Worm (Caenorhabditis elegans) whole organism, mixed stage, embryonic: Measurements from ENCODE around the gene F13B6.2.

Experiments used
- M03D4.4 ChIP-seq: sonication (generic microtip); optimal IDR thresholded peaks from 2 replicates; lab custom pipeline; 2017; ENCODE audit warnings: mild to moderate bottlenecking, missing genetic modification characterization, missing compliant biosample characterization
- bed-3 ChIP-seq: fragments of 200-800 bp; sonication (Bioruptor generic); optimal IDR thresholded peaks from 3 replicates; lab custom pipeline; 2018; ENCODE audit warnings: mild to moderate bottlenecking, missing genetic modification characterization, moderate library complexity, missing compliant biosample characterization
- blmp-1 ChIP-seq: fragments of 150-350 bp; optimal IDR thresholded peaks from 2 replicates; lab custom pipeline; 2014; ENCODE audit warnings: missing biosample characterization, missing genetic modification characterization
- ceh-39 ChIP-seq: fragments of 150-350 bp; optimal IDR thresholded peaks from 2 replicates; lab custom pipeline; 2014; ENCODE audit warnings: missing biosample characterization, missing genetic modification characterization
- ceh-43 ChIP-seq: fragments of 200-800 bp; sonication (Bioruptor generic); optimal IDR thresholded peaks from 2 replicates; lab custom pipeline; 2018; ENCODE audit warnings: mild to moderate bottlenecking, missing genetic modification characterization, moderate library complexity, missing compliant biosample characterization
- ceh-83 ChIP-seq: fragments of 200-800 bp; sonication (Bioruptor generic); optimal IDR thresholded peaks from 2 replicates; lab custom pipeline; 2018; ENCODE audit warnings: mild to moderate bottlenecking, missing genetic modification characterization, missing compliant biosample characterization
- ces-1 ChIP-seq: fragments of 150-350 bp; optimal IDR thresholded peaks from 2 replicates; lab custom pipeline; 2014; ENCODE audit warnings: missing biosample characterization, missing genetic modification reagents, missing genetic modification characterization
- cnd-1 ChIP-seq: fragments of 200-800 bp; sonication (Bioruptor generic); optimal IDR thresholded peaks from 2 replicates; lab custom pipeline; 2018; ENCODE audit warnings: mild to moderate bottlenecking, missing genetic modification characterization, missing compliant biosample characterization
- drap-1 ChIP-seq: fragments of 200-800 bp; sonication (Bioruptor generic); optimal IDR thresholded peaks from 3 replicates; lab custom pipeline; 2018; ENCODE audit warnings: mild to moderate bottlenecking, missing genetic modification characterization, missing compliant biosample characterization
- elt-1 ChIP-seq: sonication (generic microtip); optimal IDR thresholded peaks from 2 replicates; lab custom pipeline; 2017; ENCODE audit warnings: missing genetic modification characterization, mild to moderate bottlenecking, missing compliant biosample characterization, antibody characterized with exemption, moderate library complexity, borderline replicate concordance; ENCODE audit not compliant: insufficient read depth
- ham-2 ChIP-seq: fragments of 200-800 bp; sonication (Bioruptor generic); optimal IDR thresholded peaks from 2 replicates; lab custom pipeline; 2018; ENCODE audit warnings: mild to moderate bottlenecking, missing genetic modification characterization, missing compliant biosample characterization
- hlh-1 ChIP-seq: fragments of 150-350 bp; optimal IDR thresholded peaks from 2 replicates; lab custom pipeline; 2014; ENCODE audit warnings: missing biosample characterization, missing genetic modification reagents, missing genetic modification characterization
- lin-13 ChIP-seq: fragments of 150-350 bp; optimal IDR thresholded peaks from 2 replicates; lab custom pipeline; 2014; ENCODE audit warnings: missing biosample characterization, missing genetic modification characterization
- lin-32 ChIP-seq: fragments of 200-800 bp; sonication (Bioruptor generic); optimal IDR thresholded peaks from 2 replicates; lab custom pipeline; 2018; ENCODE audit warnings: mild to moderate bottlenecking, missing genetic modification characterization, missing compliant biosample characterization
- lsy-2 ChIP-seq: fragments of 150-350 bp; optimal IDR thresholded peaks from 2 replicates; lab custom pipeline; 2014; ENCODE audit warnings: missing biosample characterization, missing genetic modification characterization
- mab-5 ChIP-seq: fragments of 150-350 bp; optimal IDR thresholded peaks from 2 replicates; lab custom pipeline; 2014; ENCODE audit warnings: missing biosample characterization, missing genetic modification characterization
- mep-1 ChIP-seq: fragments of 150-350 bp; optimal IDR thresholded peaks from 2 replicates; lab custom pipeline; 2017; ENCODE audit warnings: missing biosample characterization, missing genetic modification reagents, missing genetic modification characterization, inconsistent platforms
- mls-2 ChIP-seq: sonication (generic microtip); optimal IDR thresholded peaks from 2 replicates; lab custom pipeline; 2016; ENCODE audit warnings: mild to moderate bottlenecking, missing genetic modification characterization, moderate library complexity, missing compliant biosample characterization
- nhr-12 ChIP-seq: fragments of 150-350 bp; optimal IDR thresholded peaks from 2 replicates; lab custom pipeline; 2014; ENCODE audit warnings: missing biosample characterization, missing genetic modification characterization
- nhr-2 ChIP-seq: fragments of 150-350 bp; optimal IDR thresholded peaks from 2 replicates; lab custom pipeline; 2014; ENCODE audit warnings: missing biosample characterization, missing genetic modification characterization
- nhr-237 ChIP-seq: fragments of 150-350 bp; optimal IDR thresholded peaks from 2 replicates; lab custom pipeline; 2014; ENCODE audit warnings: missing biosample characterization, missing genetic modification characterization
- nhr-28 ChIP-seq: fragments of 150-350 bp; optimal IDR thresholded peaks from 2 replicates; lab custom pipeline; 2014; ENCODE audit warnings: missing biosample characterization, missing genetic modification characterization
- nhr-76 ChIP-seq: sonication (generic microtip); optimal IDR thresholded peaks from 2 replicates; lab custom pipeline; 2017; ENCODE audit warnings: missing biosample characterization, missing genetic modification characterization
- sem-2 ChIP-seq: fragments of 200-800 bp; sonication (Bioruptor generic); optimal IDR thresholded peaks from 2 replicates; lab custom pipeline; 2018; ENCODE audit warnings: mild to moderate bottlenecking, missing genetic modification characterization, missing compliant biosample characterization
- snpc-4 ChIP-seq: fragments of 150-350 bp; optimal IDR thresholded peaks from 2 replicates; lab custom pipeline; 2014; ENCODE audit warnings: missing biosample characterization, missing genetic modification characterization
- sptf-1 ChIP-seq: sonication (generic microtip); optimal IDR thresholded peaks from 2 replicates; lab custom pipeline; 2017; ENCODE audit warnings: mild to moderate bottlenecking, missing genetic modification characterization, moderate library complexity, missing compliant biosample characterization
- tbx-8 ChIP-seq: fragments of 200-800 bp; sonication (Bioruptor generic); optimal IDR thresholded peaks from 2 replicates; lab custom pipeline; 2018; ENCODE audit warnings: mild to moderate bottlenecking, missing genetic modification characterization, moderate library complexity, missing compliant biosample characterization
- unc-120 ChIP-seq: sonication (generic microtip); optimal IDR thresholded peaks from 2 replicates; lab custom pipeline; 2017; ENCODE audit warnings: missing genetic modification characterization, missing compliant biosample characterization; ENCODE audit not compliant: poor library complexity, severe bottlenecking
- unc-39 ChIP-seq: fragments of 150-350 bp; optimal IDR thresholded peaks from 2 replicates; lab custom pipeline; 2014; ENCODE audit warnings: missing biosample characterization, missing genetic modification characterization
- unc-62 ChIP-seq: fragments of 150-350 bp; optimal IDR thresholded peaks from 2 replicates; lab custom pipeline; 2014; ENCODE audit warnings: missing biosample characterization, missing genetic modification reagents, missing genetic modification characterization
- zip-8 ChIP-seq: fragments of 150-350 bp; optimal IDR thresholded peaks from 2 replicates; lab custom pipeline; 2014; ENCODE audit warnings: missing biosample characterization, missing genetic modification characterization
- ztf-11 ChIP-seq: fragments of 150-350 bp; optimal IDR thresholded peaks from 2 replicates; lab custom pipeline; 2014; ENCODE audit warnings: missing biosample characterization, missing genetic modification characterization

Gene F13B6.2

DNA sequence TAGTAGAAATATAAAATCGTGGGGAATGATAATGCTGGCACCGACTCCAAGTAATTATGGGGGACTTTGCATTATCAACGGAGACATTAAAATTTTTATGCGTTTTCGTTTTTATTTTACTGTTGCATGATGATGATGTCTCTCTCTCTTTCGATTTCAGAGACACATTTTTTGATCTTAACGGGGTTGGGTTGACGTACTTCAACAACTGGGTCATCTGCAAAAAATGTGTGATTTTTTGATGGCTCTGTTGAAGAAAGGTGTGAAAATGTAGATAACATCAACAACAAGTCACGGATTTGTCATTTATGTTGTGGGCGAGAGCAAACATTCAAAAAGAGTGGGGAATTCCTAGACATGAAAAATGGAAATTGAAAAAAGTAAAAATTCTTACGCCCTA is 41.2 kb upstream of the F13B6.2 start, which contains the start of gene F55G1.15:
F55G1.15 (minus strand) TSS at position 101 of the 400 bp plus-strand sequence.
- TF ChIP-seq sem-2 (GFP tag; lab: Kevin White, UChicago), result no peak
- TF ChIP-seq lin-13 (tag; lab: Kevin White, UChicago), result no peak
- no peak for TF ChIP-seq blmp-1 (tag; lab: Kevin White, UChicago)
- no peak for TF ChIP-seq nhr-12 (tag; lab: Kevin White, UChicago)
- no peak for TF ChIP-seq lin-32
- no peak for TF ChIP-seq sptf-1 (tag; lab: Kevin White, UChicago)
- no peak for TF ChIP-seq snpc-4 (tag; lab: Kevin White, UChicago)
- no peak for TF ChIP-seq elt-1 (tag; lab: Kevin White, UChicago)
- TF ChIP-seq unc-62 (GFP tag; lab: Kevin White, UChicago), result no peak
- no peak for TF ChIP-seq mab-5 (tag; lab: Kevin White, UChicago)
- no peak for TF ChIP-seq nhr-76
- no peak for TF ChIP-seq M03D4.4 (tag; lab: Kevin White, UChicago)
- no peak for TF ChIP-seq ham-2 (GFP tag; lab: Kevin White, UChicago)
- TF ChIP-seq nhr-2 (tag; lab: Kevin White, UChicago), result no peak
- TF ChIP-seq drap-1, result no peak
- no peak for TF ChIP-seq mep-1 (tag; lab: Kevin White, UChicago)

ce11 chrIV:7500924-7501323 is 40.8 kb upstream of the F13B6.2 start:
- TF ChIP-seq nhr-28 (tag; lab: Kevin White, UChicago) (no peak), M03D4.4 (tag; lab: Kevin White, UChicago) (no peak), mab-5 (tag; lab: Kevin White, UChicago) (no peak), mls-2 (no peak), ceh-83 (GFP tag; lab: Kevin White, UChicago) (no peak), sptf-1 (tag; lab: Kevin White, UChicago) (no peak), ztf-11 (tag; lab: Kevin White, UChicago) (no peak), lsy-2 (tag; lab: Kevin White, UChicago) (no peak), blmp-1 (tag; lab: Kevin White, UChicago) (no peak), nhr-2 (tag; lab: Kevin White, UChicago) (no peak), tbx-8 (GFP tag; lab: Kevin White, UChicago) (no peak), hlh-1 (tag; lab: Kevin White, UChicago) (no peak), mep-1 (tag; lab: Kevin White, UChicago) (no peak), unc-62 (GFP tag; lab: Kevin White, UChicago) (no peak), ceh-39 (tag; lab: Kevin White, UChicago) (no peak), ham-2 (GFP tag; lab: Kevin White, UChicago) (no peak), unc-39 (tag; lab: Kevin White, UChicago) (no peak), unc-120 (tag; lab: Kevin White, UChicago) (no peak)

ce11 chrIV:7499302-7499701 is 39.2 kb upstream of the F13B6.2 start:
- TF ChIP-seq nhr-237 (no peak), unc-62 (GFP tag; lab: Kevin White, UChicago) (no peak), sem-2 (GFP tag; lab: Kevin White, UChicago) (no peak), mep-1 (tag; lab: Kevin White, UChicago) (no peak), sptf-1 (tag; lab: Kevin White, UChicago) (no peak), zip-8 (tag; lab: Kevin White, UChicago) (no peak)

ce11 chrIV:7497750-7498149 is 37.6 kb upstream of the F13B6.2 start, which contains the start of gene egas-4:
Gene egas-4 (minus strand): TSS chrIV:7497850.
- no peak for TF ChIP-seq lsy-2 (tag; lab: Kevin White, UChicago)
- no peak for TF ChIP-seq zip-8 (tag; lab: Kevin White, UChicago)
- no peak for TF ChIP-seq ces-1 (GFP tag; lab: Kevin White, UChicago)
- TF ChIP-seq mls-2, result no peak
- TF ChIP-seq lin-32, result no peak
- TF ChIP-seq unc-62 (GFP tag; lab: Kevin White, UChicago), result no peak
- TF ChIP-seq ceh-39 (tag; lab: Kevin White, UChicago), result no peak
- no peak for TF ChIP-seq hlh-1 (tag; lab: Kevin White, UChicago)
- TF ChIP-seq unc-39 (tag; lab: Kevin White, UChicago), result no peak
- no peak for TF ChIP-seq lin-13 (tag; lab: Kevin White, UChicago)
- TF ChIP-seq sptf-1 (tag; lab: Kevin White, UChicago), result no peak
- TF ChIP-seq ceh-43 (GFP tag; lab: Kevin White, UChicago), result no peak
- TF ChIP-seq mep-1 (tag; lab: Kevin White, UChicago), result no peak
- TF ChIP-seq elt-1 (tag; lab: Kevin White, UChicago), result no peak
- TF ChIP-seq bed-3, result no peak
- no peak for TF ChIP-seq cnd-1
- TF ChIP-seq mab-5 (tag; lab: Kevin White, UChicago), result no peak
- TF ChIP-seq, all 35 proteins: peak for 0
